Worm (Caenorhabditis elegans) whole organism, mixed stage, embryonic: Measurements from ENCODE around the gene zip-1.

ENCODE experiments used
- ces-1 ChIP-seq: fragments of 150-350 bp; optimal IDR thresholded peaks from 2 replicates; lab custom pipeline; 2014; ENCODE audit warnings: missing biosample characterization, missing genetic modification reagents, missing genetic modification characterization
- mab-5 ChIP-seq: fragments of 150-350 bp; optimal IDR thresholded peaks from 2 replicates; lab custom pipeline; 2014; ENCODE audit warnings: missing biosample characterization, missing genetic modification characterization
- mep-1 ChIP-seq: fragments of 150-350 bp; optimal IDR thresholded peaks from 2 replicates; lab custom pipeline; 2017; ENCODE audit warnings: missing biosample characterization, missing genetic modification reagents, missing genetic modification characterization, inconsistent platforms
- nhr-2 ChIP-seq: fragments of 150-350 bp; optimal IDR thresholded peaks from 2 replicates; lab custom pipeline; 2014; ENCODE audit warnings: missing biosample characterization, missing genetic modification characterization
- nhr-28 ChIP-seq: fragments of 150-350 bp; optimal IDR thresholded peaks from 2 replicates; lab custom pipeline; 2014; ENCODE audit warnings: missing biosample characterization, missing genetic modification characterization
- nhr-76 ChIP-seq: sonication (generic microtip); optimal IDR thresholded peaks from 2 replicates; lab custom pipeline; 2017; ENCODE audit warnings: missing biosample characterization, missing genetic modification characterization
- snpc-4 ChIP-seq: fragments of 150-350 bp; optimal IDR thresholded peaks from 2 replicates; lab custom pipeline; 2014; ENCODE audit warnings: missing biosample characterization, missing genetic modification characterization
- sptf-1 ChIP-seq: sonication (generic microtip); optimal IDR thresholded peaks from 2 replicates; lab custom pipeline; 2017; ENCODE audit warnings: mild to moderate bottlenecking, missing genetic modification characterization, moderate library complexity, missing compliant biosample characterization
- unc-120 ChIP-seq: sonication (generic microtip); optimal IDR thresholded peaks from 2 replicates; lab custom pipeline; 2017; ENCODE audit warnings: missing genetic modification characterization, missing compliant biosample characterization; ENCODE audit not compliant: poor library complexity, severe bottlenecking
- unc-39 ChIP-seq: fragments of 150-350 bp; optimal IDR thresholded peaks from 2 replicates; lab custom pipeline; 2014; ENCODE audit warnings: missing biosample characterization, missing genetic modification characterization
- unc-62 ChIP-seq: fragments of 150-350 bp; optimal IDR thresholded peaks from 2 replicates; lab custom pipeline; 2014; ENCODE audit warnings: missing biosample characterization, missing genetic modification reagents, missing genetic modification characterization

ce11 chrIII:12388106-12388505 is 54.6 kb downstream of the zip-1 start:
- no peak for TF ChIP-seq mep-1 (tag; lab: Kevin White, UChicago)
- TF ChIP-seq sptf-1 (tag; lab: Kevin White, UChicago): no peak
- TF ChIP-seq ces-1 (GFP tag; lab: Kevin White, UChicago): no peak
- no peak for TF ChIP-seq snpc-4 (tag; lab: Kevin White, UChicago)
- no peak for TF ChIP-seq nhr-2 (tag; lab: Kevin White, UChicago)
- TF ChIP-seq unc-120: no peak
- TF ChIP-seq nhr-76 (tag; lab: Kevin White, UChicago): no peak
- no peak for TF ChIP-seq mab-5 (tag; lab: Kevin White, UChicago)
- no peak for TF ChIP-seq unc-62 (GFP tag; lab: Kevin White, UChicago)
- no peak for TF ChIP-seq unc-39 (tag; lab: Kevin White, UChicago)
- no peak for TF ChIP-seq nhr-28 (tag; lab: Kevin White, UChicago)
